Fruit fly (Drosophila melanogaster) whole organism, embryonic: ENCODE data around the gene E2f2.

ENCODE experiments used
- ATbp ChIP-seq: fragments of 200-800 bp; sonication (Bioruptor generic); optimal IDR thresholded peaks from 2 replicates; lab custom pipeline; 2017; ENCODE audit warnings: missing biosample characterization, mild to moderate bottlenecking, missing genetic modification characterization, missing genetic modification reagents
- Atf3 ChIP-seq: fragments of 200-800 bp; sonication (Bioruptor generic); optimal IDR thresholded peaks from 3 replicates; lab custom pipeline; 2016; ENCODE audit warnings: missing biosample characterization, missing genetic modification characterization
- Atf6 ChIP-seq: fragments of 200-800 bp; sonication (Bioruptor generic); IDR thresholded peaks from 2 replicates; pipeline ENCODE4 v1.3.6; 2022; ENCODE audit warnings: missing biosample characterization, missing genetic modification characterization
- CG1024 ChIP-seq: fragments of 200-800 bp; sonication (Bioruptor generic); IDR thresholded peaks from 2 replicates; pipeline ENCODE4 v1.3.6; 2022; ENCODE audit warnings: missing biosample characterization, missing genetic modification characterization
- CG10366 ChIP-seq: fragments of 200-800 bp; sonication (Bioruptor generic); IDR thresholded peaks from 2 replicates; pipeline ENCODE4 v1.3.6; 2022; ENCODE audit warnings: missing biosample characterization, missing genetic modification characterization
- CG10565 ChIP-seq: fragments of 200-800 bp; sonication (Bioruptor generic); optimal IDR thresholded peaks from 3 replicates; lab custom pipeline; 2016; ENCODE audit warnings: missing biosample characterization, mild to moderate bottlenecking, missing genetic modification characterization
- CG12104 ChIP-seq: fragments of 200-800 bp; sonication (Bioruptor generic); optimal IDR thresholded peaks from 3 replicates; lab custom pipeline; 2016; ENCODE audit warnings: missing biosample characterization, missing genetic modification characterization
- CG12155 ChIP-seq: fragments of 200-800 bp; sonication (Bioruptor generic); optimal IDR thresholded peaks from 3 replicates; lab custom pipeline; 2016; ENCODE audit warnings: missing biosample characterization, missing genetic modification characterization
- CG13894 ChIP-seq: fragments of 200-800 bp; sonication (Bioruptor generic); optimal IDR thresholded peaks from 3 replicates; lab custom pipeline; 2018; ENCODE audit warnings: missing biosample characterization, mild to moderate bottlenecking, missing genetic modification characterization, moderate library complexity
- CG18011 ChIP-seq: fragments of 200-800 bp; sonication (Bioruptor generic); optimal IDR thresholded peaks from 2 replicates; lab custom pipeline; 2017; ENCODE audit warnings: missing biosample characterization, missing genetic modification characterization, mild to moderate bottlenecking, moderate library complexity, missing genotype
- CG2712 ChIP-seq: fragments of 200-800 bp; optimal IDR thresholded peaks from 3 replicates; lab custom pipeline; 2019; ENCODE audit warnings: missing biosample characterization, mild to moderate bottlenecking, missing genetic modification characterization, moderate library complexity
- CG2875 ChIP-seq: fragments of 200-800 bp; sonication (Bioruptor generic); optimal IDR thresholded peaks from 2 replicates; lab custom pipeline; 2017; ENCODE audit warnings: missing biosample characterization, mild to moderate bottlenecking, missing genetic modification characterization, missing genetic modification reagents
- CG4730 ChIP-seq: fragments of 200-800 bp; sonication (Bioruptor generic); IDR thresholded peaks from 2 replicates; pipeline ENCODE4 v1.3.6; 2022; ENCODE audit warnings: missing biosample characterization, missing genetic modification characterization
- CG5953 ChIP-seq: fragments of 200-800 bp; sonication (Bioruptor generic); IDR thresholded peaks from 2 replicates; pipeline ENCODE4 v1.3.6; 2022; ENCODE audit warnings: missing biosample characterization, missing genetic modification characterization
- CG6654 ChIP-seq: fragments of 200-800 bp; sonication (Bioruptor generic); optimal IDR thresholded peaks from 2 replicates; lab custom pipeline; 2017; ENCODE audit warnings: missing biosample characterization, mild to moderate bottlenecking, missing genetic modification characterization
- CG6813 ChIP-seq: fragments of 200-800 bp; sonication (Bioruptor generic); optimal IDR thresholded peaks from 2 replicates; lab custom pipeline; 2017; ENCODE audit warnings: missing biosample characterization, missing genetic modification characterization, mild to moderate bottlenecking, moderate library complexity, missing genetic modification reagents
- CG7928 ChIP-seq: fragments of 200-800 bp; sonication (Bioruptor generic); optimal IDR thresholded peaks from 2 replicates; lab custom pipeline; 2017; ENCODE audit warnings: missing biosample characterization, mild to moderate bottlenecking, missing genetic modification characterization
- CG8089 ChIP-seq: fragments of 200-800 bp; sonication (Bioruptor generic); optimal IDR thresholded peaks from 3 replicates; lab custom pipeline; 2016; ENCODE audit warnings: missing biosample characterization, missing genetic modification characterization
- CG8281 ChIP-seq: fragments of 200-800 bp; sonication (Bioruptor generic); optimal IDR thresholded peaks from 2 replicates; lab custom pipeline; 2018; ENCODE audit warnings: missing biosample characterization, mild to moderate bottlenecking, missing genetic modification characterization, moderate library complexity
- CG9727 ChIP-seq: fragments of 200-800 bp; sonication (Bioruptor generic); optimal IDR thresholded peaks from 3 replicates; lab custom pipeline; 2017; ENCODE audit warnings: missing biosample characterization, mild to moderate bottlenecking, missing genetic modification characterization
- Camta ChIP-seq: fragments of 200-800 bp; sonication (Bioruptor generic); optimal IDR thresholded peaks from 2 replicates; lab custom pipeline; 2016; ENCODE audit warnings: missing biosample characterization, missing genetic modification characterization
- Chrac-16 ChIP-seq: fragments of 200-800 bp; sonication (Bioruptor generic); optimal IDR thresholded peaks from 3 replicates; lab custom pipeline; 2016; ENCODE audit warnings: missing biosample characterization, missing genetic modification characterization
- Dbx ChIP-seq: fragments of 200-800 bp; sonication (Bioruptor generic); IDR thresholded peaks from 3 replicates; pipeline ENCODE4 v1.3.6; 2022; ENCODE audit warnings: missing biosample characterization, missing genetic modification characterization
- E2f2 ChIP-seq: fragments of 200-800 bp; sonication (Bioruptor generic); IDR thresholded peaks from 2 replicates; pipeline ENCODE4 v1.3.6; 2022; ENCODE audit warnings: missing biosample characterization, missing genetic modification characterization
- Eip74EF ChIP-seq, 2 experiments: fragments of 200-800 bp in 1 of 2; fragments of >200 bp in 1 of 2; sonication (Bioruptor generic) in 1 of 2; optimal IDR thresholded peaks; 2 replicates each; lab custom pipeline; 2017 to 2019; ENCODE audit warnings: missing biosample characterization in 2 of 2, missing genetic modification characterization in 2 of 2, mild to moderate bottlenecking in 1 of 2, moderate library complexity in 1 of 2
- Ets65A ChIP-seq: fragments of 200-800 bp; sonication (Bioruptor generic); peaks from one replicate; lab custom pipeline; 2016; ENCODE audit warnings: missing biosample characterization, missing genetic modification characterization
- Ets97D ChIP-seq: fragments of 200-800 bp; sonication (Bioruptor generic); optimal IDR thresholded peaks from 3 replicates; lab custom pipeline; 2016; ENCODE audit warnings: missing biosample characterization, missing genetic modification characterization
- Gug ChIP-seq: fragments of 200-800 bp; sonication (Bioruptor generic); IDR thresholded peaks from 4 replicates; pipeline ENCODE4 v1.3.6; 2022; ENCODE audit warnings: missing biosample characterization, missing genetic modification characterization
- Hey ChIP-seq: fragments of 200-800 bp; sonication (Bioruptor generic); optimal IDR thresholded peaks from 3 replicates; lab custom pipeline; 2018; ENCODE audit warnings: missing biosample characterization, mild to moderate bottlenecking, missing genetic modification characterization
- Hr39 ChIP-seq: fragments of >200 bp; optimal IDR thresholded peaks from 2 replicates; lab custom pipeline; 2017
- Nf-YA ChIP-seq: fragments of 200-800 bp; sonication (Bioruptor generic); IDR thresholded peaks from 2 replicates; pipeline ENCODE4 v1.3.6; 2022; ENCODE audit warnings: missing biosample characterization, missing genetic modification characterization
- Pdp1 ChIP-seq, 2 experiments: fragments of 200-800 bp; sonication (Bioruptor generic); optimal IDR thresholded peaks; 3 replicates each; lab custom pipeline; 2016; ENCODE audit warnings: missing biosample characterization in 2 of 2, missing genetic modification characterization in 2 of 2, mild to moderate bottlenecking in 1 of 2, moderate library complexity in 1 of 2
- Poxn ChIP-seq: fragments of 200-800 bp; sonication (Bioruptor generic); IDR thresholded peaks from 2 replicates; pipeline ENCODE4 v1.3.6; 2022; ENCODE audit warnings: missing biosample characterization, missing genetic modification characterization
- Rx ChIP-seq: fragments of 200-800 bp; sonication (Bioruptor generic); IDR thresholded peaks from 2 replicates; pipeline ENCODE4 v1.3.6; 2022; ENCODE audit warnings: missing biosample characterization, missing genetic modification characterization
- Ssrp ChIP-seq: fragments of 200-800 bp; sonication (Bioruptor generic); optimal IDR thresholded peaks from 2 replicates; lab custom pipeline; 2018; ENCODE audit warnings: missing biosample characterization, mild to moderate bottlenecking, missing genetic modification characterization, moderate library complexity
- Vsx1 ChIP-seq: fragments of 200-800 bp; sonication (Bioruptor generic); optimal IDR thresholded peaks from 2 replicates; lab custom pipeline; 2017; ENCODE audit warnings: missing biosample characterization, mild to moderate bottlenecking, missing genetic modification characterization, missing genetic modification reagents
- Xbp1 ChIP-seq: fragments of 200-800 bp; sonication (Bioruptor generic); optimal IDR thresholded peaks from 3 replicates; lab custom pipeline; 2016; ENCODE audit warnings: missing biosample characterization, mild to moderate bottlenecking, missing genetic modification characterization
- abd-A ChIP-seq: fragments of 200-800 bp; sonication (Bioruptor generic); optimal IDR thresholded peaks from 3 replicates; lab custom pipeline; 2019; ENCODE audit warnings: missing biosample characterization, mild to moderate bottlenecking, missing genetic modification characterization, moderate library complexity
- caup ChIP-seq: fragments of 200-800 bp; sonication (Bioruptor generic); optimal IDR thresholded peaks from 3 replicates; lab custom pipeline; 2017; ENCODE audit warnings: missing biosample characterization, mild to moderate bottlenecking, missing genetic modification characterization, moderate library complexity; ENCODE audit not compliant: severe bottlenecking
- fd96Cb ChIP-seq: fragments of 200-800 bp; sonication (Bioruptor generic); optimal IDR thresholded peaks from 2 replicates; lab custom pipeline; 2018; ENCODE audit warnings: missing biosample characterization, mild to moderate bottlenecking, missing genetic modification characterization, moderate library complexity
- fru ChIP-seq: fragments of >200 bp; optimal IDR thresholded peaks from 2 replicates; lab custom pipeline; 2017
- gsb ChIP-seq: fragments of 200-800 bp; sonication (Bioruptor generic); IDR thresholded peaks from 2 replicates; pipeline ENCODE4 v1.3.6; 2022; ENCODE audit warnings: missing biosample characterization, missing genetic modification characterization
- hth ChIP-seq: fragments of >200 bp; optimal IDR thresholded peaks from 2 replicates; lab custom pipeline; 2017; ENCODE audit warnings: inconsistent platforms
- luna ChIP-seq: fragments of 200-800 bp; sonication (Bioruptor generic); optimal IDR thresholded peaks from 2 replicates; lab custom pipeline; 2016; ENCODE audit warnings: missing biosample characterization, missing genetic modification characterization
- nerfin-1 ChIP-seq: fragments of 200-800 bp; sonication (Bioruptor generic); optimal IDR thresholded peaks from 3 replicates; lab custom pipeline; 2019; ENCODE audit warnings: missing biosample characterization, mild to moderate bottlenecking, missing genetic modification characterization, moderate library complexity
- ranshi ChIP-seq: fragments of 200-800 bp; sonication (Bioruptor generic); IDR thresholded peaks from 2 replicates; pipeline ENCODE4 v1.3.6; 2022; ENCODE audit warnings: missing biosample characterization, missing genetic modification characterization
- schlank ChIP-seq: fragments of 200-800 bp; sonication (Bioruptor generic); optimal IDR thresholded peaks from 2 replicates; lab custom pipeline; 2018; ENCODE audit warnings: missing biosample characterization, mild to moderate bottlenecking, missing genetic modification characterization
- scrt ChIP-seq: fragments of 200-800 bp; sonication (Bioruptor generic); optimal IDR thresholded peaks from 2 replicates; lab custom pipeline; 2018; ENCODE audit warnings: missing biosample characterization, mild to moderate bottlenecking, missing genetic modification characterization, moderate library complexity
- sim ChIP-seq: fragments of 200-800 bp; sonication (Bioruptor generic); IDR thresholded peaks from 2 replicates; pipeline ENCODE4 v1.3.6; 2022; ENCODE audit warnings: missing biosample characterization, missing genetic modification characterization
- twi ChIP-seq: fragments of 200-800 bp; optimal IDR thresholded peaks from 2 replicates; lab custom pipeline; 2019; ENCODE audit warnings: missing biosample characterization, mild to moderate bottlenecking, missing genetic modification characterization, moderate library complexity
- unc-4 ChIP-seq: fragments of 200-800 bp; sonication (Bioruptor generic); IDR thresholded peaks from 2 replicates; pipeline ENCODE4 v1.3.6; 2022; ENCODE audit warnings: missing biosample characterization, missing genetic modification characterization; ENCODE audit not compliant: partially characterized antibody
- vvl ChIP-seq: fragments of 200-800 bp; sonication (Bioruptor generic); IDR thresholded peaks from 2 replicates; pipeline ENCODE4 v1.3.6; 2022; ENCODE audit warnings: missing biosample characterization, missing genetic modification characterization

E2f2 gene

DNA sequence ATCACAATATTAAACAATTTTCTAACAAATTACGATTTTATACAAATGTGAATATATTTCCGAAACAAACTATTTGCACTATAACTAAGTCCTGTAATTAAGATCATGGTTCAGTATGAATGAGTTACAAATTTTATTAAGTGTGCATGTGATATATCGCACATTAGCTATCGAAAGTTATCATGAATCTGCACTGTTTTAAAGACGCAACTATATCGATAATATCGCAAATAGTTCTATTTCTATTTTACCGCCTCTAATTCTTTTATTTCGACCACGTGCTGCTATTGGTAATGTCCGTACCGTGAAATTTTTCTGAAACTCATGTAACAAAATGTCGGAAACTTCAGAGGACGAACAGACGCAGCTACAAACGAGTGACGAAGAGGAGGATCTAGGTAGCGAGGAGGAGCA lies 13.6 kb downstream of the E2f2 start, which contains the start of gene pths (continued):
- TF ChIP-seq gsb (GFP tag; lab: Robert Waterston, UW), result no peak
- no peak for TF ChIP-seq Hr39 (lab: Kevin White, UChicago)
- TF ChIP-seq schlank, result no peak
- no peak for TF ChIP-seq abd-A (tag; lab: Kevin White, UChicago)
- peak; percentile 37; the same call in 1 of the 2 replicates for TF ChIP-seq Nf-YA
- TF ChIP-seq CG4730 (GFP tag; lab: Robert Waterston, UW), result no peak
- peak; percentile 83 for TF ChIP-seq Ets97D
- TF ChIP-seq CG6813 (GFP tag; lab: Kevin White, UChicago), result no peak
- no peak for TF ChIP-seq CG18011 (GFP tag; lab: Kevin White, UChicago)
- TF ChIP-seq fru (lab: Kevin White, UChicago), result no peak
- TF ChIP-seq CG10366, result 0 out of 2 replicates have a peak, but pooled peaks have one; percentile 33
- no peak for TF ChIP-seq CG6654
- no peak for TF ChIP-seq nerfin-1 (tag; lab: Kevin White, UChicago)
- TF ChIP-seq CG12155 (GFP tag; lab: Kevin White, UChicago), result no peak
- no peak for TF ChIP-seq Atf3 (GFP tag; lab: Kevin White, UChicago)
- TF ChIP-seq CG12104 (GFP tag; lab: Kevin White, UChicago), result no peak
- TF ChIP-seq twi (tag; lab: Kevin White, UChicago), result peak; percentile 17
- no peak for TF ChIP-seq CG8281 (tag; lab: Kevin White, UChicago)
- 0 out of 3 replicates have a peak, but pooled peaks have one; percentile 34 for TF ChIP-seq Dbx (GFP tag; lab: Robert Waterston, UW)
- TF ChIP-seq Poxn (GFP tag; lab: Robert Waterston, UW), result no peak
- TF ChIP-seq scrt (GFP tag; lab: Kevin White, UChicago), result no peak
- peak; percentile 18 for TF ChIP-seq Ssrp (tag; lab: Kevin White, UChicago)
- TF ChIP-seq Pdp1 (GFP tag; optimal IDR thresholded peaks at IDR 0.05; lab: Kevin White, UChicago), result peak; percentile 57 to 62
- TF ChIP-seq CG10565 (GFP tag; lab: Kevin White, UChicago), result no peak
- TF ChIP-seq luna (GFP tag; lab: Kevin White, UChicago), result no peak
- no peak for TF ChIP-seq CG8089 (GFP tag; lab: Kevin White, UChicago)
- peak; percentile 96 for TF ChIP-seq CG1024 (GFP tag; lab: Robert Waterston, UW)
- peak; percentile 52 for TF ChIP-seq CG13894 (tag; lab: Kevin White, UChicago)
- TF ChIP-seq fd96Cb (tag; lab: Kevin White, UChicago), result peak; percentile 34
- no peak for TF ChIP-seq Eip74EF (GFP tag; optimal IDR thresholded peaks at IDR 0.05; lab: Kevin White, UChicago)
- no peak for TF ChIP-seq CG2875
- TF ChIP-seq Rx, result no peak
- TF ChIP-seq ranshi (GFP tag; lab: Robert Waterston, UW), result 0 out of 2 replicates have a peak, but pooled peaks have one; percentile 41
- peak; percentile 52 for TF ChIP-seq CG2712
- no peak; the same call in 1 of the 2 replicates for TF ChIP-seq vvl (GFP tag; lab: Robert Waterston, UW)
- TF ChIP-seq CG5953 (GFP tag; lab: Robert Waterston, UW), result no peak
- no peak for TF ChIP-seq CG7928
- peak; percentile 38 for TF ChIP-seq Camta
- TF ChIP-seq Vsx1 (GFP tag; lab: Kevin White, UChicago), result no peak
- TF ChIP-seq Atf6 (GFP tag; lab: Robert Waterston, UW), result no peak
- no peak for TF ChIP-seq CG9727 (GFP tag; lab: Kevin White, UChicago)
- no peak for TF ChIP-seq Gug
- no peak for TF ChIP-seq hth (lab: Kevin White, UChicago)
- TF ChIP-seq Chrac-16 (GFP tag; lab: Kevin White, UChicago), result peak; percentile 40
- TF ChIP-seq ATbp (GFP tag; lab: Kevin White, UChicago), result no peak
- peak; percentile 74 for TF ChIP-seq unc-4
- no peak for TF ChIP-seq caup (GFP tag; lab: Kevin White, UChicago)
- no peak for TF ChIP-seq Hey
- TF ChIP-seq E2f2 (GFP tag; lab: Robert Waterston, UW), result peak; percentile 10; the same call in 1 of the 2 replicates
- TF ChIP-seq Xbp1 (GFP tag; lab: Kevin White, UChicago), result peak; percentile 74
- peak; percentile 45 for TF ChIP-seq Ets65A (GFP tag; lab: Kevin White, UChicago)
- TF ChIP-seq sim (GFP tag; lab: Robert Waterston, UW), result no peak
